Fruit fly (Drosophila melanogaster) whole organism, wandering third instar larva: ENCODE results near the gene Shawn.

Source experiments
- Abd-B ChIP-seq: fragments of >200 bp; optimal IDR thresholded peaks from 2 replicates; lab custom pipeline; 2017; ENCODE audit warnings: missing biosample characterization, missing genetic modification characterization
- CG32264 ChIP-seq: fragments of 200-800 bp; sonication (Bioruptor generic); optimal IDR thresholded peaks from 2 replicates; lab custom pipeline; 2016; ENCODE audit warnings: missing biosample characterization, missing genetic modification characterization
- CG9705 ChIP-seq: fragments of 200-800 bp; sonication (Bioruptor generic); optimal IDR thresholded peaks from 2 replicates; lab custom pipeline; 2018; ENCODE audit warnings: missing biosample characterization, mild to moderate bottlenecking, missing genetic modification characterization
- CrebA ChIP-seq: fragments of 200-800 bp; sonication (Bioruptor generic); optimal IDR thresholded peaks from 2 replicates; lab custom pipeline; 2016; ENCODE audit warnings: missing biosample characterization, mild to moderate bottlenecking, missing genetic modification characterization, borderline replicate concordance
- Dfd ChIP-seq: fragments of >200 bp; optimal IDR thresholded peaks from 2 replicates; lab custom pipeline; 2017; ENCODE audit warnings: missing biosample characterization, missing genetic modification characterization
- Dif ChIP-seq: fragments of 200-275, 200-300 bp; sonication (Bioruptor generic); optimal IDR thresholded peaks from 2 replicates; lab custom pipeline; 2018; ENCODE audit warnings: missing biosample characterization, missing genetic modification characterization; ENCODE audit not compliant: partially characterized antibody
- GATAd ChIP-seq: sonication (Bioruptor generic); optimal IDR thresholded peaks from 2 replicates; lab custom pipeline; 2016; ENCODE audit warnings: missing biosample characterization, missing genetic modification characterization
- HLH106 ChIP-seq: fragments of 200-800 bp; optimal IDR thresholded peaks from 3 replicates; lab custom pipeline; 2019; ENCODE audit warnings: missing biosample characterization, mild to moderate bottlenecking, missing genetic modification characterization, moderate library complexity
- Hnf4 ChIP-seq: fragments of 200-800 bp; sonication (Bioruptor generic); optimal IDR thresholded peaks from 2 replicates; lab custom pipeline; 2016; ENCODE audit warnings: missing biosample characterization, mild to moderate bottlenecking, missing genetic modification characterization
- Hr78 ChIP-seq: fragments of >200 bp; optimal IDR thresholded peaks from 2 replicates; lab custom pipeline; 2017; ENCODE audit warnings: missing biosample characterization, missing genetic modification characterization
- Hr83 ChIP-seq: fragments of 200-300 bp; sonication (Bioruptor generic); optimal IDR thresholded peaks from 2 replicates; lab custom pipeline; 2016; ENCODE audit warnings: missing biosample characterization, mild to moderate bottlenecking, missing genetic modification characterization, moderate library complexity; ENCODE audit not compliant: poor library complexity, severe bottlenecking
- Jra ChIP-seq: sonication (Bioruptor generic); optimal IDR thresholded peaks from 2 replicates; lab custom pipeline; 2016; ENCODE audit warnings: missing biosample characterization, missing genetic modification characterization
- Mio ChIP-seq: sonication (Bioruptor generic); optimal IDR thresholded peaks from 2 replicates; lab custom pipeline; 2016; ENCODE audit warnings: missing biosample characterization, missing genetic modification characterization
- Myc ChIP-seq: fragments of >200 bp; optimal IDR thresholded peaks from 2 replicates; lab custom pipeline; 2017
- N ChIP-seq: fragments of >200 bp; optimal IDR thresholded peaks from 2 replicates; lab custom pipeline; 2018; ENCODE audit warnings: missing biosample characterization, missing external identifiers, missing genetic modification characterization
- OdsH ChIP-seq: fragments of 200-800 bp; sonication (Bioruptor generic); optimal IDR thresholded peaks from 2 replicates; lab custom pipeline; 2016; ENCODE audit warnings: missing biosample characterization, mild to moderate bottlenecking, missing genetic modification characterization
- Rel ChIP-seq, 2 experiments: fragments of 200-800 bp; sonication (Bioruptor generic) in 1 of 2; optimal IDR thresholded peaks; 2 replicates in 1 of 2; 3 replicates in 1 of 2; lab custom pipeline; 2016 to 2019; ENCODE audit warnings: mild to moderate bottlenecking in 2 of 2, missing biosample characterization in 2 of 2, missing genetic modification characterization in 2 of 2, moderate library complexity in 1 of 2
- Sp1 ChIP-seq: fragments of 200-800 bp; sonication (Bioruptor generic); optimal IDR thresholded peaks from 3 replicates; lab custom pipeline; 2019; ENCODE audit warnings: missing biosample characterization, mild to moderate bottlenecking, missing genetic modification characterization, moderate library complexity
- Vsx2 ChIP-seq: fragments of 200-300, 225-300 bp; sonication (Bioruptor generic); optimal IDR thresholded peaks from 2 replicates; lab custom pipeline; 2018; ENCODE audit warnings: missing biosample characterization, missing genetic modification characterization; ENCODE audit not compliant: partially characterized antibody
- br ChIP-seq: fragments of 200-800 bp; sonication (Bioruptor generic); optimal IDR thresholded peaks from 2 replicates; lab custom pipeline; 2016; ENCODE audit warnings: missing biosample characterization, missing genetic modification characterization
- brk ChIP-seq: fragments of 200-800 bp; sonication (Bioruptor generic); optimal IDR thresholded peaks from 2 replicates; lab custom pipeline; 2016; ENCODE audit warnings: missing biosample characterization, mild to moderate bottlenecking, missing genetic modification characterization
- dl ChIP-seq, 2 experiments: fragments of 175-275, 200-275 bp in 1 of 2; fragments of 200-275 bp in 1 of 2; sonication (Bioruptor generic); optimal IDR thresholded peaks; lab custom pipeline; 2018; ENCODE audit warnings: mild to moderate bottlenecking in 2 of 2, missing biosample characterization in 2 of 2, missing genetic modification characterization in 2 of 2, moderate library complexity in 2 of 2; ENCODE audit not compliant: partially characterized antibody in 2 of 2, insufficient read depth in 1 of 2
- dmrt93B ChIP-seq: fragments of 200-800 bp; sonication (Bioruptor generic); optimal IDR thresholded peaks from 2 replicates; lab custom pipeline; 2018; ENCODE audit warnings: missing biosample characterization, mild to moderate bottlenecking, missing genetic modification characterization
- dsf ChIP-seq: sonication (Bioruptor generic); optimal IDR thresholded peaks from 2 replicates; lab custom pipeline; 2016; ENCODE audit warnings: missing biosample characterization, missing genetic modification characterization, borderline replicate concordance
- ey ChIP-seq: fragments of 200-800 bp; sonication (Bioruptor generic); optimal IDR thresholded peaks from 2 replicates; lab custom pipeline; 2016; ENCODE audit warnings: missing biosample characterization, missing genetic modification characterization
- foxo ChIP-seq, 2 experiments: fragments of 200-800 bp; sonication (Bioruptor generic); optimal IDR thresholded peaks; 2 replicates in 1 of 2; 3 replicates in 1 of 2; lab custom pipeline; 2016 to 2017; ENCODE audit warnings: missing biosample characterization in 2 of 2, missing genetic modification characterization in 2 of 2
- fru ChIP-seq: fragments of 200-800 bp; sonication (Bioruptor generic); optimal IDR thresholded peaks from 3 replicates; lab custom pipeline; 2016; ENCODE audit warnings: missing biosample characterization, mild to moderate bottlenecking, missing genetic modification characterization
- h ChIP-seq: fragments of 200-800 bp; sonication (Bioruptor generic); optimal IDR thresholded peaks from 3 replicates; lab custom pipeline; 2016; ENCODE audit warnings: missing biosample characterization, mild to moderate bottlenecking, missing genetic modification characterization
- jim ChIP-seq: fragments of 175-275, 200-325 bp; sonication (Bioruptor generic); optimal IDR thresholded peaks from 2 replicates; lab custom pipeline; 2016; ENCODE audit warnings: missing biosample characterization, mild to moderate bottlenecking, missing genetic modification characterization
- lola ChIP-seq: fragments of >200 bp; optimal IDR thresholded peaks from 2 replicates; lab custom pipeline; 2017; ENCODE audit warnings: missing biosample characterization, missing genetic modification characterization
- pan ChIP-seq: fragments of >200 bp; optimal IDR thresholded peaks from 2 replicates; lab custom pipeline; 2017
- psq ChIP-seq: fragments of 200-800 bp; sonication (Bioruptor generic); optimal IDR thresholded peaks from 3 replicates; lab custom pipeline; 2017; ENCODE audit warnings: missing biosample characterization, mild to moderate bottlenecking, missing genetic modification characterization, moderate library complexity
- rgr ChIP-seq: fragments of 200-800 bp; sonication (Bioruptor generic); optimal IDR thresholded peaks from 3 replicates; lab custom pipeline; 2016; ENCODE audit warnings: missing biosample characterization, mild to moderate bottlenecking, missing genetic modification characterization
- sage ChIP-seq: fragments of 200-800 bp; sonication (Bioruptor generic); optimal IDR thresholded peaks from 2 replicates; lab custom pipeline; 2016; ENCODE audit warnings: missing biosample characterization, mild to moderate bottlenecking, missing genetic modification characterization
- sv ChIP-seq: fragments of 200-800 bp; sonication (Bioruptor generic); optimal IDR thresholded peaks from 3 replicates; lab custom pipeline; 2016; ENCODE audit warnings: missing biosample characterization, missing genetic modification characterization
- tai ChIP-seq: sonication (Bioruptor generic); optimal IDR thresholded peaks from 2 replicates; lab custom pipeline; 2016; ENCODE audit warnings: missing biosample characterization, missing genetic modification characterization
- usp ChIP-seq: fragments of >200 bp; optimal IDR thresholded peaks from 2 replicates; lab custom pipeline; 2017; ENCODE audit warnings: missing biosample characterization, missing genetic modification characterization
- woc ChIP-seq: sonication (Bioruptor generic); optimal IDR thresholded peaks from 2 replicates; lab custom pipeline; 2016; ENCODE audit warnings: missing biosample characterization, mild to moderate bottlenecking, missing genetic modification characterization

Shawn gene

dm6 chrX:19598503-19598902, 12.8 kb upstream of the Shawn start:
- TF ChIP-seq br (GFP tag; lab: Kevin White, UChicago) (no peak), Dfd (peak; percentile 87)

- TF ChIP-seq Myc, result no peak
- TF ChIP-seq sv (GFP tag; lab: Kevin White, UChicago), result no peak
- peak; percentile 67 for TF ChIP-seq Hr83 (GFP tag; lab: Kevin White, UChicago)
- TF ChIP-seq Hnf4, result peak; percentile 22
- TF ChIP-seq h (GFP tag; lab: Kevin White, UChicago), result peak; percentile 22
- no peak for TF ChIP-seq brk (GFP tag; lab: Kevin White, UChicago)
- no peak for TF ChIP-seq CG9705
- TF ChIP-seq usp (GFP tag; lab: Kevin White, UChicago), result no peak
- TF ChIP-seq jim (GFP tag; lab: Kevin White, UChicago), result no peak
- TF ChIP-seq foxo (GFP tag; optimal IDR thresholded peaks at IDR 0.05; lab: Kevin White, UChicago), result no peak
- TF ChIP-seq rgr, result no peak
- TF ChIP-seq Sp1 (GFP tag; lab: Kevin White, UChicago), result peak; percentile 15
- no peak for TF ChIP-seq Rel (GFP tag; optimal IDR thresholded peaks at IDR 0.05; lab: Kevin White, UChicago)
- TF ChIP-seq Rel (tag; optimal IDR thresholded peaks at IDR 0.05; lab: Kevin White, UChicago), result peak; percentile 46
- TF ChIP-seq HLH106, result peak; percentile 6
- peak; percentile 8 for TF ChIP-seq Dif
Measured at dm6 chrX:19601644-19602043, 9.7 kb upstream of the Shawn start, which contains the start of gene CG14220. Gene CG14220 (minus strand): TSS chrX:19601851.

- TF ChIP-seq rgr (no peak), foxo (GFP tag; optimal IDR thresholded peaks at IDR 0.05; lab: Kevin White, UChicago) (no peak), pan (lab: Kevin White, UChicago) (no peak), CrebA (GFP tag; lab: Kevin White, UChicago) (no peak), Abd-B (GFP tag; lab: Kevin White, UChicago) (no peak)
- TF ChIP-seq, all 38 proteins: peak for 0
Measured at dm6 chrX:19602483-19602882, 8.8 kb upstream of the Shawn start.

dm6 chrX:19603953-19604352, 7.4 kb upstream of the Shawn start:
- TF ChIP-seq CrebA (GFP tag; lab: Kevin White, UChicago), result no peak
- TF ChIP-seq Sp1 (GFP tag; lab: Kevin White, UChicago), result peak; percentile 30
- TF ChIP-seq Abd-B (GFP tag; lab: Kevin White, UChicago), result no peak
- no peak for TF ChIP-seq woc
- TF ChIP-seq lola (GFP tag; lab: Kevin White, UChicago), result no peak
- TF ChIP-seq Hr78 (GFP tag; lab: Kevin White, UChicago), result no peak
- no peak for TF ChIP-seq Hr83 (GFP tag; lab: Kevin White, UChicago)
- peak; percentile 46 for TF ChIP-seq br (GFP tag; lab: Kevin White, UChicago)
- peak; percentile 76 for TF ChIP-seq h (GFP tag; lab: Kevin White, UChicago)
- peak; percentile 59 for TF ChIP-seq OdsH
- no peak for TF ChIP-seq tai
- TF ChIP-seq psq (GFP tag; lab: Kevin White, UChicago), result peak; percentile 31
- no peak for TF ChIP-seq brk (GFP tag; lab: Kevin White, UChicago)
- no peak for TF ChIP-seq Jra (GFP tag; lab: Kevin White, UChicago)
- TF ChIP-seq dmrt93B (GFP tag; lab: Kevin White, UChicago), result peak; percentile 49
- TF ChIP-seq rgr, result peak; percentile 43
- no peak for TF ChIP-seq Dif
- TF ChIP-seq Dfd, result no peak
- no peak for TF ChIP-seq usp (GFP tag; lab: Kevin White, UChicago)
- no peak for TF ChIP-seq pan (lab: Kevin White, UChicago)
- TF ChIP-seq dl (GFP tag; optimal IDR thresholded peaks at IDR 0.05; lab: Kevin White, UChicago; ENCODE audit: insufficient read depth in 1 of 2, partially characterized antibody in 2 of 2), result no peak
- peak; percentile 32 for TF ChIP-seq Hnf4
- no peak for TF ChIP-seq jim (GFP tag; lab: Kevin White, UChicago)
- peak in 1 of 2 experiments; percentile 83 for TF ChIP-seq foxo (GFP tag; optimal IDR thresholded peaks at IDR 0.05; lab: Kevin White, UChicago)
- TF ChIP-seq CG32264 (GFP tag; lab: Kevin White, UChicago), result no peak
- peak; percentile 62 for TF ChIP-seq sage (GFP tag; lab: Kevin White, UChicago)
- no peak for TF ChIP-seq GATAd (GFP tag; lab: Kevin White, UChicago)
- TF ChIP-seq ey, result peak; percentile 48
- no peak for TF ChIP-seq Mio (GFP tag; lab: Kevin White, UChicago)
- peak; percentile 69 for TF ChIP-seq sv (GFP tag; lab: Kevin White, UChicago)
- TF ChIP-seq Vsx2 (GFP tag; lab: Kevin White, UChicago), result no peak
- peak; percentile 13 for TF ChIP-seq Rel (GFP tag; optimal IDR thresholded peaks at IDR 0.05; lab: Kevin White, UChicago)
- TF ChIP-seq Rel (tag; optimal IDR thresholded peaks at IDR 0.05; lab: Kevin White, UChicago), result no peak
- TF ChIP-seq dsf, result no peak
- TF ChIP-seq Myc, result no peak
- TF ChIP-seq fru, result peak; percentile 69
- TF ChIP-seq N (GFP tag; lab: Kevin White, UChicago), result no peak
- no peak for TF ChIP-seq CG9705
- TF ChIP-seq HLH106, result peak; percentile 71
